Worm (Caenorhabditis elegans) whole organism, young adult: ENCODE results near the gene C50H11.13.
A peak's percentile ranks its signal among the peaks of the same experiment; 100 is the strongest.

Source experiments
- B0035.1 ChIP-seq: sonication (generic microtip); optimal IDR thresholded peaks from 2 replicates; lab custom pipeline; 2016; ENCODE audit warnings: missing genetic modification characterization, mild to moderate bottlenecking, missing compliant biosample characterization, missing genotype, missing genetic modification reagents
- C06A6.2 ChIP-seq: fragments of 200-800 bp; sonication (Bioruptor generic); conservative IDR thresholded peaks from 2 replicates; pipeline ENCODE4 v1.3.6; 2022; ENCODE audit warnings: missing genetic modification characterization, missing compliant biosample characterization
- F22D6.2 ChIP-seq: sonication (generic microtip); optimal IDR thresholded peaks from 2 replicates; lab custom pipeline; 2016; ENCODE audit warnings: mild to moderate bottlenecking, missing genetic modification characterization, missing compliant biosample characterization
- F23B12.7 ChIP-seq: sonication (generic microtip); optimal IDR thresholded peaks from 2 replicates; lab custom pipeline; 2017; ENCODE audit warnings: missing genetic modification characterization, mild to moderate bottlenecking, missing compliant biosample characterization, antibody characterized with exemption, moderate library complexity; ENCODE audit not compliant: insufficient read depth
- F57C9.4 ChIP-seq: sonication (generic microtip); optimal IDR thresholded peaks from 2 replicates; lab custom pipeline; 2017; ENCODE audit warnings: mild to moderate bottlenecking, missing genetic modification characterization, missing compliant biosample characterization
- K11D2.4 ChIP-seq: fragments of 200-800 bp; sonication (Bioruptor generic); IDR thresholded peaks from 2 replicates; pipeline ENCODE4 v1.3.6; 2022; ENCODE audit warnings: missing genetic modification reagents, missing genetic modification characterization, missing compliant biosample characterization
- T26A5.8 ChIP-seq: sonication (generic microtip); optimal IDR thresholded peaks from 2 replicates; lab custom pipeline; 2016; ENCODE audit warnings: missing genetic modification characterization, missing compliant biosample characterization
- Y56A3A.18 ChIP-seq: fragments of 200-800 bp; sonication (Bioruptor generic); IDR thresholded peaks from 2 replicates; pipeline ENCODE4 v1.3.6; 2022; ENCODE audit warnings: missing genetic modification reagents, missing genetic modification characterization, missing compliant biosample characterization
- aptf-3 ChIP-seq: fragments of 200-800 bp; sonication (Bioruptor generic); IDR thresholded peaks from 2 replicates; pipeline ENCODE4 v1.3.6; 2022; ENCODE audit warnings: missing genetic modification characterization, missing compliant biosample characterization
- egl-18 ChIP-seq: fragments of 200-800 bp; sonication (Bioruptor generic); IDR thresholded peaks from 2 replicates; pipeline ENCODE4 v1.3.6; 2022; ENCODE audit warnings: missing genetic modification reagents, missing genetic modification characterization, missing compliant biosample characterization
- ets-4 ChIP-seq: fragments of 200-800 bp; sonication (Bioruptor generic); optimal IDR thresholded peaks from 2 replicates; lab custom pipeline; 2018; ENCODE audit warnings: mild to moderate bottlenecking, missing genetic modification characterization, missing compliant biosample characterization
- hrde-1 ChIP-seq: sonication (generic microtip); optimal IDR thresholded peaks from 2 replicates; lab custom pipeline; 2016; ENCODE audit warnings: missing genetic modification characterization, mild to moderate bottlenecking, missing compliant biosample characterization, moderate library complexity, missing genotype, missing genetic modification reagents, borderline replicate concordance
- let-607 ChIP-seq, 2 experiments: fragments of 200-800 bp in 1 of 2; sonication (Bioruptor generic) in 1 of 2; sonication (generic microtip) in 1 of 2; optimal IDR thresholded peaks; 2 replicates each; lab custom pipeline; 2016 to 2018; ENCODE audit warnings: mild to moderate bottlenecking in 2 of 2, missing compliant biosample characterization in 2 of 2, missing genetic modification characterization in 2 of 2, moderate library complexity in 2 of 2, missing genotype in 1 of 2
- lin-35 ChIP-seq, 3 experiments: fragments of 150-350 bp in 2 of 3; sonication (generic microtip) in 1 of 3; optimal IDR thresholded peaks; 2 replicates each; lab custom pipeline; 2014 to 2018; ENCODE audit warnings: missing biosample characterization in 3 of 3, missing genetic modification characterization in 3 of 3, missing genetic modification reagents in 3 of 3
- lsl-1 ChIP-seq: fragments of 200-800 bp; sonication (Bioruptor generic); optimal IDR thresholded peaks from 2 replicates; lab custom pipeline; 2018; ENCODE audit warnings: mild to moderate bottlenecking, missing genetic modification characterization, moderate library complexity, missing compliant biosample characterization
- madf-3 ChIP-seq: fragments of 200-800 bp; sonication (Bioruptor generic); IDR thresholded peaks from 2 replicates; pipeline ENCODE4 v1.3.6; 2022; ENCODE audit warnings: missing genetic modification reagents, missing genetic modification characterization, missing compliant biosample characterization
- mcd-1 ChIP-seq: fragments of 200-800 bp; sonication (Bioruptor generic); IDR thresholded peaks from 2 replicates; pipeline ENCODE4 v1.3.6; 2022; ENCODE audit warnings: missing genetic modification reagents, missing genetic modification characterization, missing compliant biosample characterization
- nfya-2 ChIP-seq: fragments of 200-800 bp; sonication (Bioruptor generic); IDR thresholded peaks from 2 replicates; pipeline ENCODE4 v1.3.6; 2022; ENCODE audit warnings: missing genetic modification reagents, missing genetic modification characterization, missing compliant biosample characterization
- nhr-120 ChIP-seq: fragments of 200-800 bp; sonication (Bioruptor generic); IDR thresholded peaks from 2 replicates; pipeline ENCODE4 v1.3.6; 2022; ENCODE audit warnings: missing genetic modification characterization, missing compliant biosample characterization
- pha-4 ChIP-seq: fragments of 150-350 bp; sonication (generic microtip); optimal IDR thresholded peaks from 2 replicates; lab custom pipeline; 2014; ENCODE audit warnings: missing biosample characterization, missing genetic modification reagents, missing genetic modification characterization
- rcor-1 ChIP-seq: fragments of 200-800 bp; sonication (Bioruptor generic); IDR thresholded peaks from 2 replicates; pipeline ENCODE4 v1.3.6; 2022; ENCODE audit warnings: missing genetic modification reagents, missing genetic modification characterization, missing compliant biosample characterization
- repo-1 ChIP-seq: sonication (generic microtip); optimal IDR thresholded peaks from 2 replicates; lab custom pipeline; 2017; ENCODE audit warnings: mild to moderate bottlenecking, missing genetic modification characterization, missing compliant biosample characterization
- rpc-1 ChIP-seq, 2 experiments: fragments of 150-350 bp in 1 of 2; sonication (generic microtip) in 1 of 2; optimal IDR thresholded peaks; 2 replicates each; lab custom pipeline; 2014 to 2018; ENCODE audit warnings: missing biosample characterization in 1 of 2, missing genetic modification characterization in 1 of 2, missing genetic modification reagents in 1 of 2, missing genotype in 1 of 2
- sea-2 ChIP-seq: fragments of 200-800 bp; sonication (Bioruptor generic); IDR thresholded peaks from 2 replicates; pipeline ENCODE4 v1.3.6; 2022; ENCODE audit warnings: missing genetic modification characterization, missing compliant biosample characterization
- somi-1 ChIP-seq: fragments of 200-800 bp; sonication (Bioruptor generic); optimal IDR thresholded peaks from 2 replicates; lab custom pipeline; 2018; ENCODE audit warnings: mild to moderate bottlenecking, missing genetic modification characterization, missing compliant biosample characterization
- tbx-9 ChIP-seq: sonication (generic microtip); optimal IDR thresholded peaks from 2 replicates; lab custom pipeline; 2016; ENCODE audit warnings: borderline replicate concordance, missing genetic modification characterization, inconsistent platforms, missing compliant biosample characterization
- unc-62 ChIP-seq: fragments of 150-350 bp; optimal IDR thresholded peaks from 2 replicates; lab custom pipeline; 2014; ENCODE audit warnings: missing biosample characterization, missing genetic modification reagents, missing genetic modification characterization
- zfh-2 ChIP-seq: fragments of 200-800 bp; sonication (Bioruptor generic); conservative IDR thresholded peaks from 2 replicates; pipeline ENCODE4 v1.3.6; 2022; ENCODE audit warnings: missing genetic modification reagents, missing genetic modification characterization, missing compliant biosample characterization
- zim-3 ChIP-seq: sonication (generic microtip); optimal IDR thresholded peaks from 2 replicates; lab custom pipeline; 2017; ENCODE audit warnings: mild to moderate bottlenecking, missing genetic modification characterization, moderate library complexity, missing compliant biosample characterization
- ztf-18 ChIP-seq: sonication (generic microtip); optimal IDR thresholded peaks from 2 replicates; lab custom pipeline; 2016; ENCODE audit warnings: missing genotype, mild to moderate bottlenecking, missing genetic modification characterization, missing compliant biosample characterization
- ztf-22 ChIP-seq: fragments of 200-800 bp; sonication (Bioruptor generic); optimal IDR thresholded peaks from 2 replicates; lab custom pipeline; 2018; ENCODE audit warnings: mild to moderate bottlenecking, missing genetic modification characterization, moderate library complexity, missing compliant biosample characterization
- ztf-25 ChIP-seq: fragments of 200-800 bp; sonication (Bioruptor generic); IDR thresholded peaks from 2 replicates; pipeline ENCODE4 v1.3.6; 2022; ENCODE audit warnings: missing genetic modification reagents, missing genetic modification characterization, missing compliant biosample characterization

The C50H11.13 gene

DNA sequence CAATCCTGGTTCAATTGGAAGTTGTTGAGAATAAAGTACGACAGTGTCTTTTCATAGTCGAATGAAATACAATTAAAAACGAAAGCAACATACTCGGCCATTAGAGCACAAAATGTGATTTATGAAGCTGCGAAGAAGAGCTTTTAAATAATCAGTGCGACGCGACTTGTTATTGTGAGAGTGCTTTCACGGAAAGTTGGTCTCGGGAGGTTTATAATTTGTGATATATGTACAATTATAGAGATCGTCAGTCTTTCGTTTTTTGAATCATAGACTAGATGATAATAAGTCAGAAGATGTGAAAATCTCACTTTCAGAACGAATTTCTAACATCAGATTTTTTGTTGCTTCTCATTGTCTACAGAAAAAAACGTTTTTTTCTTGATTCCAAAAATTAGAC is 9.4 kb downstream of the C50H11.13 start, which contains the start of gene srt-15 (continued):
- TF ChIP-seq tbx-9 (tag; lab: Kevin White, UChicago) (no peak), nhr-120 (no peak), lin-35 (GFP tag; optimal IDR thresholded peaks at IDR 0.05; lab: Kevin White, UChicago) (no peak)

DNA sequence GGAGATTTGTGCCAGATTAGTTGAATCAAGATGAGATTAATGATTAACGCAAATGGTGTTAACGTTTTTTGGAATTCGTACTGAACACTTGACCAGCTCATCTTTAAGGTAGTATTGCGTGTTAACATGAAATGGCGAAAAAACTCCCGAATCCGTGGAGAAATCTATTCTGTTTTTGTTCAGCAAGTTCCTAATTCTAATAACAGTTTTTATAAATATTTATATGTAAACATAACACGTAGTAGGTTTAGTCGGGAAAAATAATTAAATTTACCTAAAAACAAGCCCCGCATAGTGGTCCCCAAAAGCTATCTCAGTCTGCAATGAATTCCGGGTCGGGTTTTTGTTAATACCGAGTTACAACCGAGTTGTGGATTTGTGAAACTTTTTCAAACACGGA is 12.5 kb downstream of the C50H11.13 start, which contains the start of gene str-244:
TSS of gene str-244 (minus strand) at position 101 of the 400 bp plus-strand sequence.
- TF ChIP-seq Y56A3A.18 (GFP tag; lab: Robert Waterston, UW): no peak
- no peak for TF ChIP-seq ztf-25 (GFP tag; lab: Robert Waterston, UW)
- no peak for TF ChIP-seq F22D6.2
- TF ChIP-seq K11D2.4 (GFP tag; lab: Robert Waterston, UW): no peak
- TF ChIP-seq F23B12.7 (tag; lab: Kevin White, UChicago): no peak
- TF ChIP-seq lsl-1 (GFP tag; lab: Kevin White, UChicago): no peak
- no peak for TF ChIP-seq rcor-1 (GFP tag; lab: Robert Waterston, UW)
- TF ChIP-seq ztf-22 (GFP tag; lab: Kevin White, UChicago): no peak

DNA sequence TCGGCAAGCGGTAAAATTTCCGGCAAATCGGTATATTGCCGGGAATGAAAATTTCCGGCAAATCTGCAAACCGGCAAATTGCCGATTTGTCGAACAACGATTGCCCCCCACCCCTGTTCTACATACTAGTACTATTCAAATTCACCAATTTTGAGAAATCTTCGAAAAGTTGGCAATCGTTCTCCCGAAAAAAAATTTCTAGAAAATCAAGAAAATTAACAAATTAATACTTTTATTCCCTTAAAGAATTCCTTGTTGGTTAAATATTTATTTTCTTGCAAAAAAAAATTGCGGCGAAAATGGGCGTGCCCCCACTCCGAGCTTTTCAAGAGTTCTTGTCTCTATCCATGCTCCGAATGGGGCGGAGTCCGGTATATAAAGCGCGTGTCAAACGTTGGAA is 17.2 kb downstream of the C50H11.13 start, which contains the start of gene C50H11.8:
TSS of gene C50H11.8 (plus strand) at position 301 of the 400 bp plus-strand sequence.
- TF ChIP-seq pha-4 (tag; lab: Kevin White, UChicago): no peak
- TF ChIP-seq zim-3 (tag; lab: Kevin White, UChicago): no peak
- TF ChIP-seq egl-18 (GFP tag; lab: Robert Waterston, UW): no peak
- no peak for TF ChIP-seq ztf-18 (tag; lab: Kevin White, UChicago)
- TF ChIP-seq B0035.1: no peak
- TF ChIP-seq mcd-1 (GFP tag; lab: Robert Waterston, UW): no peak
- TF ChIP-seq F22D6.2: no peak
- no peak for TF ChIP-seq hrde-1 (tag; lab: Kevin White, UChicago)
- TF ChIP-seq repo-1 (tag; lab: Kevin White, UChicago): no peak
- TF ChIP-seq lsl-1 (GFP tag; lab: Kevin White, UChicago): no peak
- TF ChIP-seq sea-2 (GFP tag; lab: Robert Waterston, UW): no peak
- no peak for TF ChIP-seq T26A5.8 (tag; lab: Kevin White, UChicago)
- no peak for TF ChIP-seq F57C9.4 (tag; lab: Kevin White, UChicago)
- no peak for TF ChIP-seq ets-4

DNA sequence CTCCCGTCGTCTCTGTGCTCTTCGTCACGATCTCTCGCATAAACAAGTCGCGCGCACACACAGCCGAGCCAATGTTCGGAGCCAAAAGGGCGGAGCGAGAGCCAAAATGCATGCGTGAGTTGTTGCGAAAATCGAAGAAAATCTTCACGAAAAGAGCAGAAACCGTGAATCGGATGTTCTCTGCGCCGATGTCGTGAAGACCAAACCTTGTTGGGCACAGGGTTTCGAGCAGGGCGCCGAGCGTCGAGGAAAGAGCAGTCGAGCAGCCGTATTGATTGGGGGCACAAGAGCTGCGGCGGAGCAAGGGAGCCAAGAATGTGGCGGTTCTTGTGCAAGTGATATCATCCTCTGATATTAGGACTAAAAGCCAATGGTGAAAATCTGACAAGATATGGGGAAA is 25.1 kb downstream of the C50H11.13 start:
- TF ChIP-seq zfh-2 (GFP tag; lab: Robert Waterston, UW) (peak; percentile 78), rpc-1 (optimal IDR thresholded peaks at IDR 0.05; lab: Kevin White, UChicago) (no peak), rpc-1 (tag; optimal IDR thresholded peaks at IDR 0.05; lab: Kevin White, UChicago) (no peak), unc-62 (GFP tag; lab: Kevin White, UChicago) (no peak), nfya-2 (no peak), let-607 (tag; optimal IDR thresholded peaks at IDR 0.05; lab: Kevin White, UChicago) (no peak), somi-1 (GFP tag; lab: Kevin White, UChicago) (no peak), madf-3 (GFP tag; lab: Robert Waterston, UW) (0 out of 2 replicates have a peak, but pooled peaks have one; percentile 17), C06A6.2 (GFP tag; lab: Robert Waterston, UW) (no peak), repo-1 (tag; lab: Kevin White, UChicago) (no peak), aptf-3 (GFP tag; lab: Robert Waterston, UW) (no peak)
